Worm (Caenorhabditis elegans): ENCODE measurements around the gene ZK228.4.

The ZK228.4 gene

ce11 chrV:18462365-18462837 lies at the start of gene ZK228.4:
ZK228.4 (plus strand) TSS chrV:18462787.
- no peak for TF ChIP-seq hnd-1 (tag; optimal IDR thresholded peaks at IDR 0.05)
- no peak for TF ChIP-seq aly-1 (tag; optimal IDR thresholded peaks at IDR 0.05)
- no peak for TF ChIP-seq ama-1 (optimal IDR thresholded peaks at IDR 0.05)
- no peak for TF ChIP-seq flt-1 (GFP tag; IDR thresholded peaks at IDR 0.05)
- TF ChIP-seq tbx-37 (GFP tag; conservative IDR thresholded peaks at IDR 0.05), result no peak
- no peak for TF ChIP-seq hmbx-1 (tag; optimal IDR thresholded peaks at IDR 0.05)
- TF ChIP-seq sea-1 (GFP tag; conservative IDR thresholded peaks at IDR 0.05), result no peak
- TF ChIP-seq ets-7 (tag; optimal IDR thresholded peaks at IDR 0.05), result no peak

DNA sequence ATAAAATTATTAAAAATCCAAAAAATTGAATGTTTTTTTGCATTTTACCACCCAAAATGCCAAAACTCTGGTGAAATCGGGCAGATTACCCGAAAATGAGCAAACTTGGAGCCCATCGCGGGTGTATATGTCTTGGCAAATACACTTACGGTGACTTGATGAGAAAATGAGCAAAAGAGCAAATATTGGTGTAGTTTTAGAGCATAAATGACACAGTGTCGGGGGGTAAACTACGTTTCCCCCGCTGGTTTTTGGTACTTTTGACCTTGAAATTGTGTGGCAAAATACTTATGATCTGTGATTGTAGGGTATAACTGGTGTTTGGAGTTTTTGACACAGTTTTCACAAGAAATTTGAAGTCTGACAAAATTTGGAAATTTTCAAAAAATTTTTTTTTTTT lies 49.7 kb upstream of the ZK228.4 start, which contains the start of gene ZK262.2:
Gene ZK262.2 (minus strand): TSS at position 101 of the 400 bp plus-strand sequence.
- TF ChIP-seq pes-1 (GFP tag; IDR thresholded peaks at IDR 0.05), result no peak
- no peak for TF ChIP-seq tra-4 (tag; optimal IDR thresholded peaks at IDR 0.05)
- TF ChIP-seq tbx-37 (GFP tag; conservative IDR thresholded peaks at IDR 0.05), result no peak
- no peak for TF ChIP-seq flt-1 (GFP tag; IDR thresholded peaks at IDR 0.05)
- TF ChIP-seq aly-1 (tag; optimal IDR thresholded peaks at IDR 0.05), result no peak
- no peak for TF ChIP-seq ceh-36 (tag; optimal IDR thresholded peaks at IDR 0.05)
- TF ChIP-seq F13C5.2 (tag; optimal IDR thresholded peaks at IDR 0.05), result no peak
- TF ChIP-seq ceh-13 (GFP tag; optimal IDR thresholded peaks at IDR 0.05), result no peak
- TF ChIP-seq ama-1 (optimal IDR thresholded peaks at IDR 0.05), result no peak
- no peak for TF ChIP-seq hnd-1 (tag; optimal IDR thresholded peaks at IDR 0.05)
- TF ChIP-seq hmg-4 (GFP tag; optimal IDR thresholded peaks at IDR 0.05), result no peak
- no peak for TF ChIP-seq sea-1 (GFP tag; conservative IDR thresholded peaks at IDR 0.05)
- no peak for TF ChIP-seq tbx-11 (GFP tag; IDR thresholded peaks at IDR 0.05)
- TF ChIP-seq hmbx-1 (tag; optimal IDR thresholded peaks at IDR 0.05), result no peak
- TF ChIP-seq scrt-1 (GFP tag; IDR thresholded peaks at IDR 0.05), result no peak
- no peak for TF ChIP-seq ets-7 (tag; optimal IDR thresholded peaks at IDR 0.05)
- no peak for TF ChIP-seq B0310.2 (tag; optimal IDR thresholded peaks at IDR 0.05)

ce11 chrV:18414051-18414450 lies 48.5 kb upstream of the ZK228.4 start, which contains the start of gene txt-8:
txt-8 (plus strand) TSS chrV:18414351.
- no peak for TF ChIP-seq B0310.2 (tag; optimal IDR thresholded peaks at IDR 0.05)

- no peak for TF ChIP-seq B0310.2 (tag; optimal IDR thresholded peaks at IDR 0.05)
- TF ChIP-seq ceh-36 (tag; optimal IDR thresholded peaks at IDR 0.05), result no peak
- TF ChIP-seq hnd-1 (tag; optimal IDR thresholded peaks at IDR 0.05), result no peak
- TF ChIP-seq pes-1 (GFP tag; IDR thresholded peaks at IDR 0.05), result no peak
- TF ChIP-seq tbx-11 (GFP tag; IDR thresholded peaks at IDR 0.05), result no peak
- TF ChIP-seq ceh-13 (GFP tag; optimal IDR thresholded peaks at IDR 0.05), result no peak
- no peak for TF ChIP-seq hmbx-1 (tag; optimal IDR thresholded peaks at IDR 0.05)
- no peak for TF ChIP-seq scrt-1 (GFP tag; IDR thresholded peaks at IDR 0.05)
- no peak for TF ChIP-seq ets-7 (tag; optimal IDR thresholded peaks at IDR 0.05)
- TF ChIP-seq tra-4 (tag; optimal IDR thresholded peaks at IDR 0.05), result no peak
- TF ChIP-seq aly-1 (tag; optimal IDR thresholded peaks at IDR 0.05), result no peak
- TF ChIP-seq tbx-37 (GFP tag; conservative IDR thresholded peaks at IDR 0.05), result no peak
- no peak for TF ChIP-seq sea-1 (GFP tag; conservative IDR thresholded peaks at IDR 0.05)
- no peak for TF ChIP-seq ama-1 (optimal IDR thresholded peaks at IDR 0.05)
- TF ChIP-seq hmg-4 (GFP tag; optimal IDR thresholded peaks at IDR 0.05), result no peak
- TF ChIP-seq F13C5.2 (tag; optimal IDR thresholded peaks at IDR 0.05), result no peak
These were observed 41.8 kb upstream of the ZK228.4 start, which contains the start of gene srj-26 for ce11 chrV:18420797-18421196. srj-26 (plus strand) TSS chrV:18421097.

DNA sequence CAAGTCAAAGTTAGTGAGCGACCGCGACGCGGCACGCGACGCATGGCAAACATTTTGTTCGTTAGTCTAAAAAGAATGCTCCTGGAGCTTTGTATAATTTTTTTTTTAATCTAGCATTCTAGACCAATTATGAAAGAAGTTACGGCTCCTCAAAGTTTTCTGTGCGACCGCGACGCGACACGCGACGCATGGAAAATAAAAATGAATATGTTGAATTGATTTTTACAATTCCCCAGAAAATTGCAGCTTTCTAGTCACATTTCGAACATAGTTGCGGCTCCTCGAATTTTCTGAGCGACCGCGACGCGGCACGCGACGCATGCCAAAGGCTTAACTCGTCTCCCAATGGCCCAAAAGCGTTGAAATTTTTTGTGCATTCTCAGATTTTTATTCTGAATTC lies 38.1 kb upstream of the ZK228.4 start, which contains the start of gene ZK262.4:
Gene ZK262.4 (minus strand): TSS at position 101 of the 400 bp plus-strand sequence.
- TF ChIP-seq tbx-37 (GFP tag; conservative IDR thresholded peaks at IDR 0.05) (no peak), ceh-36 (tag; optimal IDR thresholded peaks at IDR 0.05) (no peak), sea-1 (GFP tag; conservative IDR thresholded peaks at IDR 0.05) (no peak), scrt-1 (GFP tag; IDR thresholded peaks at IDR 0.05) (no peak), pes-1 (GFP tag; IDR thresholded peaks at IDR 0.05) (no peak), hnd-1 (tag; optimal IDR thresholded peaks at IDR 0.05) (no peak), ceh-13 (GFP tag; optimal IDR thresholded peaks at IDR 0.05) (no peak), ets-7 (tag; optimal IDR thresholded peaks at IDR 0.05) (no peak), F13C5.2 (tag; optimal IDR thresholded peaks at IDR 0.05) (no peak)

ce11 chrV:18425544-18425943 lies 37.0 kb upstream of the ZK228.4 start, which contains the start of gene ZK262.19:
ZK262.19 (minus strand) TSS chrV:18425644.
- no peak for TF ChIP-seq tra-4 (tag; optimal IDR thresholded peaks at IDR 0.05)
- TF ChIP-seq tbx-37 (GFP tag; conservative IDR thresholded peaks at IDR 0.05), result no peak
- TF ChIP-seq pes-1 (GFP tag; IDR thresholded peaks at IDR 0.05), result no peak
- TF ChIP-seq B0310.2 (tag; optimal IDR thresholded peaks at IDR 0.05), result no peak
- TF ChIP-seq tbx-11 (GFP tag; IDR thresholded peaks at IDR 0.05), result no peak
- TF ChIP-seq ceh-13 (GFP tag; optimal IDR thresholded peaks at IDR 0.05), result no peak
- no peak for TF ChIP-seq ceh-36 (tag; optimal IDR thresholded peaks at IDR 0.05)

DNA sequence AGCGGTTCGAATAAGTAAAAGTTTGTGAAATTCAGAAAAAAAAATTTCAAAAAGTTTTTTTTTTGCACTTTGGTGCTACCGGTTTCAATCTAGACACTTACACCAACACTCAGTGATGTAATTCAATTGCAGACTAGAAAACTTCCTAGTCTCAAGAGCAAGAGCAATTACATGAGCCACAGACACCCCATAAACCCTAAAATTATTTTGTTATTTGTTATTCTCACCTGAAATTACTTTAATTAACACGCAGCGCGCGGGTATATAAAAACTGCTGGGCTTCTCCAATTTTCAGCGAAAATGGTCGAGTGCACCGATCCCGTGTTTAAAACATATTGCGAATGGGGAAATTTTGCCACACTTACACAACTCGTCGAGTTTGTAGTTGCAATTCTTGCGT lies 36.3 kb upstream of the ZK228.4 start, which contains the start of gene srw-83:
Gene srw-83 (plus strand): TSS at position 301 of the 400 bp plus-strand sequence.
- TF ChIP-seq ets-7 (tag; optimal IDR thresholded peaks at IDR 0.05) (no peak), scrt-1 (GFP tag; IDR thresholded peaks at IDR 0.05) (no peak), tbx-11 (GFP tag; IDR thresholded peaks at IDR 0.05) (no peak), aly-1 (tag; optimal IDR thresholded peaks at IDR 0.05) (no peak), hmbx-1 (tag; optimal IDR thresholded peaks at IDR 0.05) (no peak), B0310.2 (tag; optimal IDR thresholded peaks at IDR 0.05) (no peak), ceh-36 (tag; optimal IDR thresholded peaks at IDR 0.05) (no peak), hnd-1 (tag; optimal IDR thresholded peaks at IDR 0.05) (no peak), hmg-4 (GFP tag; optimal IDR thresholded peaks at IDR 0.05) (no peak), tra-4 (tag; optimal IDR thresholded peaks at IDR 0.05) (no peak), flt-1 (GFP tag; IDR thresholded peaks at IDR 0.05) (no peak), ama-1 (optimal IDR thresholded peaks at IDR 0.05) (no peak), pes-1 (GFP tag; IDR thresholded peaks at IDR 0.05) (no peak)

DNA sequence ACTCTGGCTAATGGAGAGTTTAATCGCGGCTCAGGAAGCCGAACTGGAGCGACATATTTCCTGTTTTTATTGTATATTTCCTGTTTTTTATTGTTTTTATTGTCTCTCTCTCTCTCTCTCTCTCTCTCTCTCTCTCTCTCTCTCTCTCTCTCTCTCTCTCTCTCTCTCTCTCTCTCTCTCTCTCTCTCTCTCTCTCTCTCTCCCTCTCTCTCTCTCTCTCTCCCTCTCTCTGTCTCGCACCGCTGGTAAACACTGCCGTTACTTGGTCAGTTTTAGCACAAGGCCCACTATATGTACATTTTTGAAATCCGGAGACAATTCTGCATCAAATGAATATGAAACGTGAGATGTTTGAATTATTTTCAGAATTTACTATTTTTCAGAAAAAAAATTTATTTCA lies 31.8 kb upstream of the ZK228.4 start:
- TF ChIP-seq scrt-1 (GFP tag; IDR thresholded peaks at IDR 0.05), result no peak
- TF ChIP-seq ceh-36 (tag; optimal IDR thresholded peaks at IDR 0.05), result no peak
- TF ChIP-seq ceh-13 (GFP tag; optimal IDR thresholded peaks at IDR 0.05), result no peak
- no peak for TF ChIP-seq sea-1 (GFP tag; conservative IDR thresholded peaks at IDR 0.05)
- no peak for TF ChIP-seq ets-7 (tag; optimal IDR thresholded peaks at IDR 0.05)
- TF ChIP-seq aly-1 (tag; optimal IDR thresholded peaks at IDR 0.05), result no peak
- TF ChIP-seq ama-1 (optimal IDR thresholded peaks at IDR 0.05), result no peak
- TF ChIP-seq hmbx-1 (tag; optimal IDR thresholded peaks at IDR 0.05), result no peak
- no peak for TF ChIP-seq tbx-37 (GFP tag; conservative IDR thresholded peaks at IDR 0.05)
- TF ChIP-seq hnd-1 (tag; optimal IDR thresholded peaks at IDR 0.05), result no peak
- no peak for TF ChIP-seq F13C5.2 (tag; optimal IDR thresholded peaks at IDR 0.05)
- TF ChIP-seq hmg-4 (GFP tag; optimal IDR thresholded peaks at IDR 0.05), result no peak
